Fruit fly (Drosophila melanogaster) whole organism, pupa: ENCODE measurements around the gene slgA.

Experiments used
- CG10348 ChIP-seq: fragments of 200-800 bp; sonication (Bioruptor generic); IDR thresholded peaks from 2 replicates; pipeline ENCODE4 v1.3.6; 2022; ENCODE audit warnings: missing biosample characterization, missing genetic modification characterization
- CG12605 ChIP-seq: fragments of 200-800 bp; sonication (Bioruptor generic); IDR thresholded peaks from 2 replicates; pipeline ENCODE4 v1.3.6; 2022; ENCODE audit warnings: missing biosample characterization, missing genetic modification characterization
- CG13204 ChIP-seq: fragments of 200-800 bp; sonication (Bioruptor generic); optimal IDR thresholded peaks from 2 replicates; lab custom pipeline; 2018; ENCODE audit warnings: missing biosample characterization, mild to moderate bottlenecking, missing genetic modification characterization, moderate library complexity
- CG14655 ChIP-seq: fragments of 200-800 bp; sonication (Bioruptor generic); optimal IDR thresholded peaks from 3 replicates; lab custom pipeline; 2017; ENCODE audit warnings: mild to moderate bottlenecking, missing biosample characterization, missing genetic modification reagents, missing genetic modification characterization
- CG15710 ChIP-seq: fragments of 200-800 bp; sonication (Bioruptor generic); optimal IDR thresholded peaks from 2 replicates; lab custom pipeline; 2018; ENCODE audit warnings: missing biosample characterization, mild to moderate bottlenecking, missing genetic modification characterization, moderate library complexity
- CG17806 ChIP-seq: fragments of 200-800 bp; sonication (Bioruptor generic); optimal IDR thresholded peaks from 2 replicates; lab custom pipeline; 2018; ENCODE audit warnings: missing biosample characterization, mild to moderate bottlenecking, missing genetic modification characterization, moderate library complexity
- CG32121 ChIP-seq: fragments of 200-800 bp; sonication (Bioruptor generic); IDR thresholded peaks from 2 replicates; pipeline ENCODE4 v1.3.6; 2022; ENCODE audit warnings: missing biosample characterization, missing genetic modification characterization
- CG34367 ChIP-seq: fragments of 200-800 bp; sonication (Bioruptor generic); optimal IDR thresholded peaks from 2 replicates; lab custom pipeline; 2018; ENCODE audit warnings: missing biosample characterization, mild to moderate bottlenecking, missing genetic modification characterization
- CG4496 ChIP-seq: fragments of 200-800 bp; sonication (Bioruptor generic); IDR thresholded peaks from 3 replicates; pipeline ENCODE4 v1.3.6; 2022; ENCODE audit warnings: missing biosample characterization, missing genetic modification characterization
- CG8159 ChIP-seq: fragments of 200-800 bp; sonication (Bioruptor generic); optimal IDR thresholded peaks from 3 replicates; lab custom pipeline; 2018; ENCODE audit warnings: missing biosample characterization, mild to moderate bottlenecking, missing genetic modification characterization, moderate library complexity
- CG8301 ChIP-seq: fragments of 200-800 bp; sonication (Bioruptor generic); optimal IDR thresholded peaks from 2 replicates; lab custom pipeline; 2018; ENCODE audit warnings: missing biosample characterization, mild to moderate bottlenecking, missing genetic modification characterization
- CG9948 ChIP-seq: fragments of 200-800 bp; sonication (Bioruptor generic); optimal IDR thresholded peaks from 2 replicates; lab custom pipeline; 2018; ENCODE audit warnings: missing biosample characterization, mild to moderate bottlenecking, missing genetic modification characterization, moderate library complexity
- D1 ChIP-seq: fragments of 200-800 bp; sonication (Bioruptor generic); optimal IDR thresholded peaks from 2 replicates; lab custom pipeline; 2018; ENCODE audit warnings: missing biosample characterization, mild to moderate bottlenecking, missing genetic modification characterization, moderate library complexity
- EcR ChIP-seq: fragments of 200-800 bp; sonication (Bioruptor generic); optimal IDR thresholded peaks from 3 replicates; lab custom pipeline; 2019; ENCODE audit warnings: missing biosample characterization, missing genetic modification characterization, mild to moderate bottlenecking, moderate library complexity, missing genetic modification reagents
- Ets98B ChIP-seq: fragments of 200-800 bp; sonication (Bioruptor generic); IDR thresholded peaks from 2 replicates; pipeline ENCODE4 v1.3.6; 2022; ENCODE audit warnings: missing biosample characterization, missing genetic modification characterization
- Pif1A ChIP-seq: fragments of 200-800 bp; sonication (Bioruptor generic); optimal IDR thresholded peaks from 3 replicates; lab custom pipeline; 2016; ENCODE audit warnings: missing biosample characterization, missing genetic modification characterization
- Pif1B ChIP-seq: fragments of 200-800 bp; sonication (Bioruptor generic); optimal IDR thresholded peaks from 3 replicates; lab custom pipeline; 2016; ENCODE audit warnings: missing biosample characterization, missing genetic modification characterization
- Snoo ChIP-seq: fragments of 200-800 bp; sonication (Bioruptor generic); optimal IDR thresholded peaks from 3 replicates; lab custom pipeline; 2017; ENCODE audit warnings: missing biosample characterization, mild to moderate bottlenecking, missing genetic modification characterization, inconsistent platforms
- fd96Ca ChIP-seq: fragments of 200-800 bp; sonication (Bioruptor generic); IDR thresholded peaks from 3 replicates; pipeline ENCODE4 v1.3.6; 2022; ENCODE audit warnings: missing biosample characterization, missing genetic modification characterization
- gl ChIP-seq: fragments of 200-800 bp; sonication (Bioruptor generic); optimal IDR thresholded peaks from 2 replicates; lab custom pipeline; 2018; ENCODE audit warnings: missing biosample characterization, mild to moderate bottlenecking, missing genetic modification characterization
- rn ChIP-seq: fragments of 200-800 bp; sonication (Bioruptor generic); IDR thresholded peaks from 2 replicates; pipeline ENCODE4 v1.3.6; 2022; ENCODE audit warnings: missing biosample characterization, missing genetic modification characterization

The slgA gene

DNA sequence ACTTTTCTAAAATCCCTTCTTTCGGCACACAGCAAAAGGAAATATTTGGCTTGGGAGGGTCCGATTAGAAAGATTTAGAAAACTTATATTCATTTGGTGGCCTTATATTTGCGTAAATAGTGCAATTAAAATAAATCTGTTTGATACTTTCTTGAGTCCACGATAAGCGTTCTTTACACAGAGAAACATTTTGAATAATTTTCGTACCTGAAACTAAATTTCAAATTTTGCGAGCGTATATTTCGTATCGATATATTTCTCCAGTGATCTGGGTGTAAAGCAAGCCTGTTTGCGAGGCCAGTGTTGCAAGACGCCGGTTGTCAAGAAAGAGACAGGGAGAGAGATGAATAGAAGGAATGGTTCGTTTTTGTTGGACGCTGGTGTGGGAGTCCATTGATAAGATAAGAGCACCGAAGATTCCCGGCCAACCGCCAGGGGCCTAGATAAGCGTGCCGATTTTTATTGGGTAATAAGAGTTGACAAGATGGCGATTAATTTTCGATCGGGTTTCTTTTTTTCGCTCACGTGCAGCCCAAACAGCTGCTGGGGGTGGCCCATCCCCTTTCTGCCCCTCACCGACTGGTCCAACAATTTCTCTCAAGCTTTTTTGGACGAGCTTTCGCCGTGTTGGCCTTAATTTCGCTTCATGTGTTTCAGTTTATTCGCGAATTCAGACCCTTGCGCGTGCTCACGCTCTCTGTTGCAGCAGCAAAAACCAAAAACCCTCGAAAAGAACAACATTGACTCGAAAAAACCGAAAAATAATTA, at the start of gene slgA:
slgA (plus strand) TSS at position 344 of the 768 bp plus-strand sequence.
- peak; percentile 75 for TF ChIP-seq CG4496
- TF ChIP-seq fd96Ca (GFP tag; lab: Robert Waterston, UW): no peak
- TF ChIP-seq, all 21 proteins: peak for 1

DNA sequence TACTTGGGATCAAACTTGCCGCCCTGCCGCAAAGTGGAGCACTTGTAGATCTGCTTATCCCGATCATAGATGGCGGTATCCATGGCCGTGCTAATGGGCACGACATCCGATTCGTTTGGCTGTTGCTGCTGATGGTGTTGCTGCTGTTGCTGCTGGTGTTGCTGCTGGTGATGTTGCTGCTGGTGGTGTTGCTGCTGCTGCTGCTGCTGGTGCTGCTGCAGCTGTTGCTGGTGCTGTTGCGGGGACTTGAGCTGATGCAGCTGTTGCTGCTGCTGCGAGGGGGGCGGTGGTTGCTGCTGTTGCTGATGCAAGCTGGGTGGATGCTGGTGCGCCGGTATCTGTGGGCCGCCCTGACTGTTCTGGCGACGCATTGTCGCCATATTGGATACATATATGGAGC, 40.7 kb upstream of the slgA start:
- TF ChIP-seq CG12605 (no peak), D1 (no peak), CG14655 (GFP tag; lab: Kevin White, UChicago) (no peak), CG4496 (no peak), Pif1B (GFP tag; lab: Kevin White, UChicago) (no peak), EcR (no peak), rn (no peak), fd96Ca (GFP tag; lab: Robert Waterston, UW) (no peak), CG9948 (tag; lab: Kevin White, UChicago) (no peak), CG10348 (GFP tag; lab: Robert Waterston, UW) (no peak), gl (no peak)
- TF ChIP-seq, all 21 proteins: peak for 0

DNA sequence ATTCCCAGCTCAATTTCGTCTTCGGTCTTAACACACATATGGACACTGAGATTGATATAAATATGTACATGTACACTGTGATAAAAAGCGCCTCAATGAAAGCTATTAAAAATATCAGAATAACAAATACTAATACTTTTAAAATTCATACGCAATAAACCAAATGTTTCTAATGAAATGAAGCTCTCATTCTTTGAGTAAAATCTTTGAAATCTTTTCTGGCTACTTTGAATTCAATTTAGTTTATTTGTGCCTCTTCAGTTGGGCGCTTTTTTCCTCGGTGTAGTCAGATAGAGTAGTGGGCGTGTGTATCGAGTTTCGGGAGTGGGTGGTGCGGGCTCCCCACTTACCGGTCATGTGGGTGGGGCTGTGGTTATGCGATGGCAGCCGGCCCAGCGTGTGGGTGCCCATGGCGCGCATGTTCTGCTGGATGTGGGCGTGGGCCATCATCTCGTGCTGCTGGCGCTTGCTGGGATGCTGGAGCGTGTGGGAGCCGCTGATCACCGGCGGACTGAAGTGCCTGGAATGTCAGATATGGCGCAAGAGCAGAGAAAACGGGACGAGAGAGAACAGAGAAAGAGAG, 39.2 kb upstream of the slgA start:
- TF ChIP-seq CG9948 (tag; lab: Kevin White, UChicago) (no peak), fd96Ca (GFP tag; lab: Robert Waterston, UW) (no peak), CG14655 (GFP tag; lab: Kevin White, UChicago) (no peak), rn (no peak), EcR (no peak), CG12605 (no peak), gl (no peak), CG34367 (tag; lab: Kevin White, UChicago) (no peak), Pif1A (GFP tag; lab: Kevin White, UChicago) (no peak), CG15710 (no peak), CG4496 (no peak), CG17806 (tag; lab: Kevin White, UChicago) (no peak), CG32121 (GFP tag; lab: Robert Waterston, UW) (no peak), Pif1B (GFP tag; lab: Kevin White, UChicago) (no peak), CG8159 (tag; lab: Kevin White, UChicago) (no peak), Snoo (tag; lab: Kevin White, UChicago) (no peak)
- TF ChIP-seq, all 21 proteins: peak for 0

DNA sequence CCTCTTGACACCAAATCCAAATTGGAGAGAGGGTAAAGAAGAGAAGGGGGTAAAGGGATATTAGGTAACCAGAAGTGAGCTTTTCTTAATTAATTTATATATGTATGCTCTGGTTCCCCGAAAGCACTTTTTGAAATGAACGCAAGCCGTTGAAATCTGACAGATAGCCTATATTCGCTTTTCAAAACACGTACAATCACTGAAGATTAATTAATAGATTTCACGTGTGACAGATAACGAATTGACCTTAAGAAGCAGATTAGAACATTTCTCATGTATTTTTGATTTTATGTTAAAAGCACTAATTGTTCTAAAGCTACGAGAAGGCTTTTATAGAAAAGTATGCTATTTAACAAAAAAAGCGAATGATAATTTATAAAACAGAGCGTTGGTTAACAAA, 36.7 kb upstream of the slgA start:
- no peak for TF ChIP-seq Snoo (tag; lab: Kevin White, UChicago)
- no peak for TF ChIP-seq CG10348 (GFP tag; lab: Robert Waterston, UW)
- no peak for TF ChIP-seq CG9948 (tag; lab: Kevin White, UChicago)
- no peak for TF ChIP-seq fd96Ca (GFP tag; lab: Robert Waterston, UW)
- no peak for TF ChIP-seq CG4496
- TF ChIP-seq CG13204 (GFP tag; lab: Kevin White, UChicago): no peak
- TF ChIP-seq CG34367 (tag; lab: Kevin White, UChicago): no peak
- no peak for TF ChIP-seq gl
- no peak for TF ChIP-seq CG8159 (tag; lab: Kevin White, UChicago)
- no peak for TF ChIP-seq Pif1B (GFP tag; lab: Kevin White, UChicago)
- TF ChIP-seq EcR: no peak
- TF ChIP-seq CG17806 (tag; lab: Kevin White, UChicago): no peak
- no peak for TF ChIP-seq Ets98B (GFP tag; lab: Robert Waterston, UW)
- TF ChIP-seq CG12605: no peak
- TF ChIP-seq Pif1A (GFP tag; lab: Kevin White, UChicago): no peak
- no peak for TF ChIP-seq D1
- no peak for TF ChIP-seq CG14655 (GFP tag; lab: Kevin White, UChicago)
- no peak for TF ChIP-seq CG8301 (tag; lab: Kevin White, UChicago)

DNA sequence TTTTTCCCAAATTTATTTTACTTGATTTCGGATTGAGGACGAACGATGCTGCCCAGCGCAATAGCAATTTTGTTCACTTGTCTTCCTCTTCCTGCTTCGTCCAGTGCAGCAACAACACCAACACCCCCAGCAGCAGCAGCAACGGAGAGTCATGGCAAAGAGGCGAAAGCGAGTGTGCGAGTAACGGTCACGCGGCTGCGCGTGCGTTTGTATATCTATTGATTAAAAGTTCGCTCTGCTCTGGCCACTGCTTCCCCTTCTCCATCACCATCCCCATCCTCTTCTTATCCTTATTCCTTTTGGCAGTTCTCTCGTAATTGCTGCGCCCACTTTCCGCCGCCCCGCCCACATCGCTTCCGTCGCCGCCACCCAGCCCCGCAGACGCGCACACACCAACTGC, 35.6 kb upstream of the slgA start:
- TF ChIP-seq EcR: no peak
- no peak for TF ChIP-seq CG10348 (GFP tag; lab: Robert Waterston, UW)
- TF ChIP-seq Pif1A (GFP tag; lab: Kevin White, UChicago): no peak
- TF ChIP-seq gl: no peak
- no peak for TF ChIP-seq Snoo (tag; lab: Kevin White, UChicago)
- no peak for TF ChIP-seq Ets98B (GFP tag; lab: Robert Waterston, UW)
- TF ChIP-seq rn: no peak
- TF ChIP-seq CG15710: no peak
- TF ChIP-seq Pif1B (GFP tag; lab: Kevin White, UChicago): no peak
- TF ChIP-seq fd96Ca (GFP tag; lab: Robert Waterston, UW): no peak
- no peak for TF ChIP-seq CG32121 (GFP tag; lab: Robert Waterston, UW)
- TF ChIP-seq CG17806 (tag; lab: Kevin White, UChicago): no peak
- no peak for TF ChIP-seq CG8159 (tag; lab: Kevin White, UChicago)
- TF ChIP-seq D1: no peak
- no peak for TF ChIP-seq CG14655 (GFP tag; lab: Kevin White, UChicago)

DNA sequence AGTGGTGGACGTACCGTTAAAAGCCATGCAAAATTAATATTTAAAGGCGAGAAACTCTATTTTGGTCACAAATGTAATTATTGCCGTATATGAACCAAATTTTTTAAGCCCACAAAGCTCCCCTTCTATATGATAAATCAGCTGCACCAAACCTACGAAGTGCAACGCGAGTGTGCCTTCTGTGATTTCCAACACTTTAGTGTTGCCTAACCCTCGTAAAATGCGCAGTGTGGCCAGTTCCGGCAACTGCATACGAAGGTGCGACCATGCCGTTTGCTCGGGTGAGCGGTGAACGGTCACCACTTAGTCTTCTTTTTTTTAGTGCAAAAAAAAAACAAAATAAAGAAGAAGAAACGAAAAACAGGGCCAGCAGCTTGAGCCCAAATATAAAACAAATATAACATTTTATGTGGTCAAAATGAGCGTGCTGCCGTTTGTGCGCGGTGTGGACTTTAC, 34.3 kb upstream of the slgA start, which contains the start of the genes tty and fliI:
tty (minus strand) TSS at position 201 of the 456 bp plus-strand sequence.
fliI (plus strand) TSS at position 266 of the 456 bp plus-strand sequence.
- TF ChIP-seq CG34367 (tag; lab: Kevin White, UChicago): peak; percentile 91
- TF ChIP-seq CG13204 (GFP tag; lab: Kevin White, UChicago): peak; percentile 92
- peak; percentile 94 for TF ChIP-seq CG32121 (GFP tag; lab: Robert Waterston, UW)
- TF ChIP-seq CG8301 (tag; lab: Kevin White, UChicago): peak; percentile 83
- TF ChIP-seq Snoo (tag; lab: Kevin White, UChicago): peak; percentile 74
- peak; percentile 87 for TF ChIP-seq CG15710
- peak; percentile 81; the same call in 1 of the 2 replicates for TF ChIP-seq CG10348 (GFP tag; lab: Robert Waterston, UW)
- peak; percentile 89 for TF ChIP-seq CG14655 (GFP tag; lab: Kevin White, UChicago)
- peak; percentile 94 for TF ChIP-seq Ets98B (GFP tag; lab: Robert Waterston, UW)
- TF ChIP-seq Pif1B (GFP tag; lab: Kevin White, UChicago): peak; percentile 87
- peak; percentile 80 for TF ChIP-seq CG17806 (tag; lab: Kevin White, UChicago)
- peak; percentile 96 for TF ChIP-seq gl
- TF ChIP-seq CG9948 (tag; lab: Kevin White, UChicago): peak; percentile 73
- TF ChIP-seq CG8159 (tag; lab: Kevin White, UChicago): peak; percentile 85
- peak; percentile 87 for TF ChIP-seq rn
- peak; percentile 91 for TF ChIP-seq Pif1A (GFP tag; lab: Kevin White, UChicago)
- TF ChIP-seq D1: no peak
- peak; percentile 97 for TF ChIP-seq fd96Ca (GFP tag; lab: Robert Waterston, UW)
- TF ChIP-seq CG4496: peak; percentile 97
- TF ChIP-seq CG12605: peak; percentile 94
- TF ChIP-seq EcR: peak; percentile 53
